Worm (Caenorhabditis elegans): ENCODE data around the gene K08B5.2.
A peak's percentile ranks its signal among the peaks of the same experiment; 100 is the strongest.

Gene K08B5.2

DNA sequence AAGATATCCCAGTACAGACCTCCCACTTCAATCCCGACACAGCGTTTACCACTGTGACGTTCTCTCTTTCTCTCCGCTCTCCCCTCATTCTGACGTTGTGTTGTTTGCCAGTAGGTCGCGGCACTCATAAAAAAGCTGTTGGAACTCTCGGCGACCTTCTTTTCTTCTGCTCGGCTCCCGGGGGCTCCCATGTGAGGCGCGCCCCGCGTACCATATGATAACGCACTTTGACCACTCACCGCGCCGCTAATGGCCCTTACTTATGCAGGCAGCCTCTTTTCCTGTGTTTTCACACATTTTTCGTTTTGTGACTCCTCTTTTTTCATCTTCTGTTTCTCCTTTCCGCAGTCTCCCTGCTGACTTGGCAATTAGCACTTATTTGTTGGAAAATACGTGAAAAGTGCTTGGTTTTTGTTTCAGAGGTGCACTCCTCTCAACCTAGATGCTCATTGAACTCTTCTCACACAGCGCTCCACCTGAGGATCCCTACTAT, 25.7 kb upstream of the K08B5.2 start, which contains the start of gene ser-1:
TSS of gene ser-1 (plus strand) at position 443 of the 493 bp plus-strand sequence.
- peak; percentile 65 for TF ChIP-seq zfh-2 (GFP tag; conservative IDR thresholded peaks at IDR 0.05)
- TF ChIP-seq hlh-26 (GFP tag; conservative IDR thresholded peaks at IDR 0.05): no peak

DNA sequence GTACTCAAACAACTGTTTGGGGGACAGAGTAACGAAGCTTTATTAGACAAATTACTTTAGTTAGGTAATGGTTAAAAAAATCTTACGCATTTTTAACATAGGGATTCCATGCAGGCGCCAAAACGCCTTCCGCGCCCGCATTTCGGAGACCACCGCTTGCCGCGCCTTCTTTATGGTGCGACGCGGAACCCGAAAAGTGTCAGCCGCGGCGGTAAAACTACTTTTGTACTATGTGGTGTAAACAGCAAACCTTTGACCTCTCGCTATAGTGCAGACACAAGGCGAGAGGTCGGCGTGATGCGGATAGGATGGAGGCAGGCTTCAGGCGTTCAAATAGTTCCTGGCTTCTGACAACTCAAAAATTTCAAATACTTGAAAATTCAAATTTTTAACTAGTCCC, 21.6 kb upstream of the K08B5.2 start:
- TF ChIP-seq let-526 (GFP tag; IDR thresholded peaks at IDR 0.05): no peak
- TF ChIP-seq B0261.1 (tag; optimal IDR thresholded peaks at IDR 0.05): no peak
- TF ChIP-seq madf-8 (GFP tag; conservative IDR thresholded peaks at IDR 0.05): no peak
- TF ChIP-seq madf-3 (GFP tag; IDR thresholded peaks at IDR 0.05): no peak
- peak; percentile 77 for TF ChIP-seq snpc-1.1 (tag; optimal IDR thresholded peaks at IDR 0.05; ENCODE audit: insufficient read depth)
- TF ChIP-seq unc-130 (GFP tag; optimal IDR thresholded peaks at IDR 0.05): no peak
- TF ChIP-seq snpc-4 (GFP tag; optimal IDR thresholded peaks at IDR 0.05): peak; percentile 74
- TF ChIP-seq snpc-4 (tag; optimal IDR thresholded peaks at IDR 0.05): peak in 3 of 4 experiments; percentile 48 to 89 (median 83)
- peak; percentile 32; the same call in 1 of the 2 replicates for TF ChIP-seq hmg-1.2 (GFP tag; IDR thresholded peaks at IDR 0.05)
- TF ChIP-seq hmg-20 (GFP tag; IDR thresholded peaks at IDR 0.05): no peak

DNA sequence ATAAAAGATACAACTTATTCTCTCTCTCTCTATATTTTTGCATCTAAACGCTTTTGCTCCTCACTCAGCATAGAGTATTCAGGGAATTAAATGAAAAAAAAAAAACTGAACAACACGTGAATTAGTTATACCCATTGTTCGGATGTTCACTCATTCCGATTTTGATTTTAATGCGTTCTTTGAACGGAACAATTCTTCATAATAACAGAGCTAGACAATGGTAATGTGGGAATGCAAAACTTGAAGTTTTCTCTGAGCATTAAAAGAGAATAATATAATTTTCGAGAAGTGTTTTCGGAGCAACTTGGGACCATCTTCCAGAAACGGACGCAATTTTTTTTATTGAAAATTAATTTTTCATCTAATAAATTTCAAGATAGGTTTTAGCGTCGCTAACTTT, 20.6 kb upstream of the K08B5.2 start:
- TF ChIP-seq hlh-12 (tag; optimal IDR thresholded peaks at IDR 0.05) (no peak), xnd-1 (tag; optimal IDR thresholded peaks at IDR 0.05) (no peak), rpc-1 (optimal IDR thresholded peaks at IDR 0.05) (no peak), rpc-1 (tag; optimal IDR thresholded peaks at IDR 0.05) (no peak)

DNA sequence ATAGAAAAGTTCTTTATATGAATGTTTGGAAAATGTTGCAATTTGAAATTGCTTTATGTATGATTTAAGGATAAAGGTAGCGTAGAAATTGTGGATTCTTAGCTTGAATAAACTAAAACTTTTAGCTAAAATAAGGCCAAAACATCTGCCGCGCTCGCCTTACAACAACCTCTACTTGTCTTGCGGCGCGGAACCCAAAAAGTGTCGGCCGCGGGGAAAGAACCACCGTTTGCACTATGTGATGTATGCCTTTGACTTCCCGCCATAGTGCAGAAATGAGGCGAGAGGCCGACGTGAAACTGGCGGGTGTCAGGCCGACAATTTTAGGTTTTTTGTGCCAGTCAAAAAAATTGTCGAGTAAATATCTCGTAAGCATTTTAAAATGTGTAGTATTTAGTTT, 18.2 kb upstream of the K08B5.2 start:
- TF ChIP-seq die-1 (tag; optimal IDR thresholded peaks at IDR 0.05) (no peak), B0019.2 (GFP tag; conservative IDR thresholded peaks at IDR 0.05) (no peak), hmg-1.2 (GFP tag; IDR thresholded peaks at IDR 0.05) (no peak), ceh-100 (GFP tag; IDR thresholded peaks at IDR 0.05) (no peak), T26A5.8 (tag; optimal IDR thresholded peaks at IDR 0.05) (no peak), madf-3 (GFP tag; IDR thresholded peaks at IDR 0.05) (no peak), C06A6.2 (GFP tag; conservative IDR thresholded peaks at IDR 0.05) (no peak), snpc-4 (GFP tag; optimal IDR thresholded peaks at IDR 0.05) (no peak), snpc-4 (tag; optimal IDR thresholded peaks at IDR 0.05) (peak in 2 of 4 experiments; percentile 1 to 72)

DNA sequence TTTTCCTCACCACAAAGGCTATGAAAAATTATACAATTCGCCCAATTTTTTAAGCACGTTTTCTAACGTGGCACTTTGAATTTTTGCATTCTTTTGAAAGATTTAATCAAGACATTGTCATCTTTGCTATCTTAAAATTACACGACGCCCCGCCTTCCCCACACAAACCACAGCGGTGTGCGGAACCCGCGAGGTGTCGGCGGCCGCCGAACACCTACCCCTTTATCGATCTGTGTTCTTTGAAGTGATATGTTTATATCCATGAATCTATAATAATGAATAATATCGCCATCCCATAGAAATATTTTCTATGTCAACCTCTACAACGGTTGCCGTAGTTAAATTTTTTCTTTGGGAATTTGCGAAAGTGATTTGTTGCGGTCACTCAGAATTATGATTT, 12.7 kb upstream of the K08B5.2 start:
- TF ChIP-seq tbp1 (GFP tag; optimal IDR thresholded peaks at IDR 0.05): peak; percentile 58
- peak; percentile 47 for TF ChIP-seq him-1 (tag; optimal IDR thresholded peaks at IDR 0.05)
- TF ChIP-seq pbrm-1 (GFP tag; IDR thresholded peaks at IDR 0.05): peak; percentile 25; the same call in 1 of the 2 replicates
- TF ChIP-seq efl-1 (GFP tag; optimal IDR thresholded peaks at IDR 0.05): no peak
- 0 out of 2 replicates have a peak, but pooled peaks have one; percentile 10 for TF ChIP-seq ekl-4 (GFP tag; IDR thresholded peaks at IDR 0.05)
- no peak for TF ChIP-seq xnd-1 (tag; optimal IDR thresholded peaks at IDR 0.05)
- TF ChIP-seq snpc-4 (GFP tag; optimal IDR thresholded peaks at IDR 0.05): peak; percentile 92
- TF ChIP-seq snpc-4 (tag; optimal IDR thresholded peaks at IDR 0.05): peak; percentile 88 to 97 (median 92)
- peak; percentile 14 for TF ChIP-seq snpc-1.3 (tag; optimal IDR thresholded peaks at IDR 0.05; ENCODE audit: insufficient read depth)
- 0 out of 2 replicates have a peak, but pooled peaks have one; percentile 9 for TF ChIP-seq rcor-1 (GFP tag; IDR thresholded peaks at IDR 0.05)
- TF ChIP-seq snpc-1.1 (tag; optimal IDR thresholded peaks at IDR 0.05; ENCODE audit: insufficient read depth): peak; percentile 91
- TF ChIP-seq attf-6 (GFP tag; IDR thresholded peaks at IDR 0.05): peak; percentile 63; the same call in 1 of the 2 replicates
- TF ChIP-seq hmg-1.2 (GFP tag; IDR thresholded peaks at IDR 0.05): peak; percentile 68; the same call in 1 of the 2 replicates
- peak; percentile 89 for TF ChIP-seq snpc-3.4 (tag; optimal IDR thresholded peaks at IDR 0.05)
- TF ChIP-seq F23B12.7 (tag; optimal IDR thresholded peaks at IDR 0.05; ENCODE audit: insufficient read depth): no peak

Data from whole organism, young adult.